Worm (Caenorhabditis elegans): ENCODE results near the gene R13H4.5.

R13H4.5 gene

ce11 chrV:11823978-11824377 lies 36.5 kb upstream of the R13H4.5 start (continued):
- TF ChIP-seq repo-1 (tag; optimal IDR thresholded peaks at IDR 0.05) (peak; percentile 45), B0336.3 (GFP tag; IDR thresholded peaks at IDR 0.05) (peak; percentile 50; the same call in 1 of the 2 replicates), ets-4 (GFP tag; optimal IDR thresholded peaks at IDR 0.05) (peak; percentile 28), madf-10 (tag; optimal IDR thresholded peaks at IDR 0.05) (peak; percentile 45), tlf-1 (GFP tag; optimal IDR thresholded peaks at IDR 0.05) (peak; percentile 65), F57C9.4 (tag; optimal IDR thresholded peaks at IDR 0.05) (no peak), Y53G8AR.9 (GFP tag; conservative IDR thresholded peaks at IDR 0.05) (0 out of 2 replicates have a peak, but pooled peaks have one; percentile 39), Y95B8A.8 (GFP tag; IDR thresholded peaks at IDR 0.05) (peak; percentile 25; the same call in 1 of the 2 replicates), ztf-3 (GFP tag; optimal IDR thresholded peaks at IDR 0.05) (no peak), lin-26 (GFP tag; IDR thresholded peaks at IDR 0.05) (0 out of 2 replicates have a peak, but pooled peaks have one; percentile 17), pha-4 (tag; optimal IDR thresholded peaks at IDR 0.05) (peak; percentile 62), ceh-100 (GFP tag; IDR thresholded peaks at IDR 0.05) (no peak), lin-54 (GFP tag; optimal IDR thresholded peaks at IDR 0.05) (peak; percentile 67), cebp-1 (GFP tag; IDR thresholded peaks at IDR 0.05) (no peak), cebp-1 (tag; optimal IDR thresholded peaks at IDR 0.05) (peak; percentile 72), tbx-9 (tag; optimal IDR thresholded peaks at IDR 0.05; ENCODE audit: borderline replicate concordance) (no peak), K11D2.4 (GFP tag; IDR thresholded peaks at IDR 0.05) (no peak), let-526 (GFP tag; IDR thresholded peaks at IDR 0.05) (peak; percentile 72; the same call in 1 of the 2 replicates), him-1 (tag; optimal IDR thresholded peaks at IDR 0.05) (no peak), hmg-20 (GFP tag; IDR thresholded peaks at IDR 0.05) (no peak), egl-44 (GFP tag; IDR thresholded peaks at IDR 0.05) (peak; percentile 77), snpc-4 (GFP tag; optimal IDR thresholded peaks at IDR 0.05) (no peak), snpc-4 (tag; optimal IDR thresholded peaks at IDR 0.05) (peak in 2 of 4 experiments; percentile 17 to 22), ceh-58 (GFP tag; IDR thresholded peaks at IDR 0.05) (no peak), nfyb-1 (GFP tag; IDR thresholded peaks at IDR 0.05) (peak; percentile 71), lsl-1 (GFP tag; optimal IDR thresholded peaks at IDR 0.05) (no peak), ekl-4 (GFP tag; IDR thresholded peaks at IDR 0.05) (peak; percentile 36; the same call in 1 of the 2 replicates), chd-7 (tag; optimal IDR thresholded peaks at IDR 0.05) (peak; percentile 59)

- TF ChIP-seq B0019.2 (GFP tag; conservative IDR thresholded peaks at IDR 0.05) (no peak), ztf-22 (GFP tag; optimal IDR thresholded peaks at IDR 0.05) (no peak), dpl-1 (GFP tag; optimal IDR thresholded peaks at IDR 0.05) (no peak), lin-54 (GFP tag; optimal IDR thresholded peaks at IDR 0.05) (no peak), Y56A3A.18 (GFP tag; IDR thresholded peaks at IDR 0.05) (no peak), F55B11.4 (tag; optimal IDR thresholded peaks at IDR 0.05; ENCODE audit: borderline replicate concordance, insufficient read depth) (no peak), xnd-1 (tag; optimal IDR thresholded peaks at IDR 0.05) (no peak), hsf-1 (GFP tag; IDR thresholded peaks at IDR 0.05) (no peak)
Measured at ce11 chrV:11825662-11826061, 34.8 kb upstream of the R13H4.5 start, which contains the start of gene D2023.4. D2023.4 (minus strand) TSS chrV:11825762.

- no peak for TF ChIP-seq let-607 (tag; optimal IDR thresholded peaks at IDR 0.05)
- TF ChIP-seq snpc-4 (GFP tag; optimal IDR thresholded peaks at IDR 0.05) = no peak
- no peak for TF ChIP-seq snpc-4 (tag; optimal IDR thresholded peaks at IDR 0.05)
- TF ChIP-seq aptf-2 (GFP tag; conservative IDR thresholded peaks at IDR 0.05) = no peak
- TF ChIP-seq him-1 (tag; optimal IDR thresholded peaks at IDR 0.05) = no peak
- TF ChIP-seq mes-4 (tag; optimal IDR thresholded peaks at IDR 0.05) = no peak
- TF ChIP-seq lin-35 (GFP tag; optimal IDR thresholded peaks at IDR 0.05) = no peak
- TF ChIP-seq hmg-1.2 (GFP tag; IDR thresholded peaks at IDR 0.05) = peak; percentile 74; the same call in 1 of the 2 replicates
- TF ChIP-seq Y53G8AR.9 (GFP tag; conservative IDR thresholded peaks at IDR 0.05) = no peak
- TF ChIP-seq lsl-1 (GFP tag; optimal IDR thresholded peaks at IDR 0.05) = no peak
Measured at ce11 chrV:11826967-11827366, 33.5 kb upstream of the R13H4.5 start, which contains the start of the genes mpst-1 and D2023.6. mpst-1 (minus strand) TSS chrV:11827067. D2023.6 (plus strand) TSS chrV:11827354.
